Fruit fly (Drosophila melanogaster): ENCODE results near the gene CG3108.

CG3108 gene

DNA sequence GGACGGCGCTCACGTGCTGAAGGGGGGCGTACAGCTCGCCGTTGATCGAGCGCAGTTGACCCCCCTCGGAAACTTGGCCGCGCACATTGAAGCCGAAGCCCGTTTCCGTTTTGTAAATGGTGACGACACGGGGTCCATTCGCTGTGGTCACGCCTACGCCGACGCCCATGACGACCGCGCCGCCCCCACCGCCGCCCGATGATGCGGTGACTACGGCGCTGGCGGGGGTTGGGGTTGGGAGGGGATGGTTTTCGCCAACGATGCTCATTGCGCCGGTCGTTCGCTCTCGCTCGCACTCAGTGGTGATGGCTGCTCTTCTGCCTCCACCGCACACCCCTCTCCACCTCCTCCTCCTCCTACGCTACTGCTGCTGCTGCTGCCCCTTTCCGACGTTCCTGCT, 44.3 kb downstream of the CG3108 start (continued):
- TF ChIP-seq CG17186 (GFP tag; optimal IDR thresholded peaks at IDR 0.05) (no peak), dimm (GFP tag; IDR thresholded peaks at IDR 0.05) (no peak), ewg (GFP tag; optimal IDR thresholded peaks at IDR 0.05) (peak; percentile 34), gt (GFP tag; IDR thresholded peaks at IDR 0.05) (no peak), fru (optimal IDR thresholded peaks at IDR 0.05) (no peak), NfI (GFP tag; optimal IDR thresholded peaks at IDR 0.05) (no peak), cg (GFP tag; optimal IDR thresholded peaks at IDR 0.05) (no peak), CG10462 (GFP tag; optimal IDR thresholded peaks at IDR 0.05) (no peak), CG16863 (GFP tag; optimal IDR thresholded peaks at IDR 0.05) (no peak), CG7271 (tag; optimal IDR thresholded peaks at IDR 0.05) (no peak), jing (GFP tag; optimal IDR thresholded peaks at IDR 0.05) (no peak), CkIIα-i1 (GFP tag; IDR thresholded peaks at IDR 0.05) (no peak), CG4404 (GFP tag; IDR thresholded peaks at IDR 0.05) (0 out of 2 replicates have a peak, but pooled peaks have one; percentile 11), Poxn (GFP tag; IDR thresholded peaks at IDR 0.05) (no peak), gce (GFP tag; IDR thresholded peaks at IDR 0.05) (no peak), CG11398 (GFP tag; optimal IDR thresholded peaks at IDR 0.05) (no peak), CG11247 (GFP tag; IDR thresholded peaks at IDR 0.05) (0 out of 2 replicates have a peak, but pooled peaks have one; percentile 38), CG3407 (GFP tag; optimal IDR thresholded peaks at IDR 0.05) (no peak), CG3847 (GFP tag; IDR thresholded peaks at IDR 0.05) (peak; percentile 22; the same call in 1 of the 2 replicates), E2f1 (GFP tag; IDR thresholded peaks at IDR 0.05) (peak; percentile 17; the same call in 1 of the 2 replicates), CG5245 (GFP tag; optimal IDR thresholded peaks at IDR 0.05) (no peak), row (GFP tag; IDR thresholded peaks at IDR 0.05) (peak; percentile 47; the same call in 1 of the 3 replicates), fd64A (GFP tag; optimal IDR thresholded peaks at IDR 0.05) (no peak), bab2 (GFP tag; optimal IDR thresholded peaks at IDR 0.05) (no peak), ken (GFP tag; IDR thresholded peaks at IDR 0.05) (0 out of 3 replicates have a peak, but pooled peaks have one; percentile 32), CG15601 (tag; optimal IDR thresholded peaks at IDR 0.05) (no peak), HmgD (GFP tag; optimal IDR thresholded peaks at IDR 0.05) (no peak), prd (optimal IDR thresholded peaks at IDR 0.05) (no peak), prd (GFP tag; IDR thresholded peaks at IDR 0.05) (peak; percentile 37; the same call in 1 of the 3 replicates), CG7839 (tag; optimal IDR thresholded peaks at IDR 0.05) (peak; percentile 29), CG11723 (GFP tag; optimal IDR thresholded peaks at IDR 0.05) (no peak), stwl (tag; optimal IDR thresholded peaks at IDR 0.05) (no peak), CG16813 (GFP tag; IDR thresholded peaks at IDR 0.05; ENCODE audit: partially characterized antibody) (no peak), sug (tag; optimal IDR thresholded peaks at IDR 0.05) (no peak), ac (GFP tag; optimal IDR thresholded peaks at IDR 0.05) (no peak), CG6765 (GFP tag; optimal IDR thresholded peaks at IDR 0.05) (peak; percentile 8), CG3726 (GFP tag; IDR thresholded peaks at IDR 0.05) (no peak), CG14860 (GFP tag; IDR thresholded peaks at IDR 0.05; ENCODE audit: partially characterized antibody) (no peak), slp2 (GFP tag; optimal IDR thresholded peaks at IDR 0.05) (no peak), tup (GFP tag; optimal IDR thresholded peaks at IDR 0.05) (no peak), Taf1 (GFP tag; IDR thresholded peaks at IDR 0.05) (0 out of 2 replicates have a peak, but pooled peaks have one; percentile 15), ro (GFP tag; IDR thresholded peaks at IDR 0.05) (no peak), Dip2 (GFP tag; IDR thresholded peaks at IDR 0.05) (no peak), Oli (tag; optimal IDR thresholded peaks at IDR 0.05) (peak; percentile 6), Elba2 (GFP tag; optimal IDR thresholded peaks at IDR 0.05) (no peak), Gsc (GFP tag; IDR thresholded peaks at IDR 0.05) (no peak), CG30403 (GFP tag; optimal IDR thresholded peaks at IDR 0.05) (no peak), fd3F (GFP tag; optimal IDR thresholded peaks at IDR 0.05) (no peak), Fer3 (tag; optimal IDR thresholded peaks at IDR 0.05) (no peak), fd96Cb (tag; optimal IDR thresholded peaks at IDR 0.05) (no peak), Ets65A (GFP tag) (peak; percentile 12), Hey (tag; optimal IDR thresholded peaks at IDR 0.05) (no peak)

All from whole organism, embryonic.